Fruit fly (Drosophila melanogaster) whole organism, larva: ENCODE results near the gene Fst.

Experiments used
- noc ChIP-seq: fragments of 200-800 bp; sonication (Bioruptor generic); optimal IDR thresholded peaks from 3 replicates; lab custom pipeline; 2019; ENCODE audit warnings: missing biosample characterization, mild to moderate bottlenecking, missing genetic modification characterization, moderate library complexity

The Fst gene

dm6 chr3R:9637882-9638281 is 8.1 kb downstream of the Fst start, which contains the start of gene Dh44:
Gene Dh44 (plus strand): TSS chr3R:9638182.
- no peak for TF ChIP-seq noc (tag; lab: Kevin White, UChicago)

- no peak for TF ChIP-seq noc (tag; lab: Kevin White, UChicago)
Observed at dm6 chr3R:9637361-9637760, 8.6 kb downstream of the Fst start, which contains the start of gene Scm. Gene Scm (minus strand): TSS chr3R:9637611.

dm6 chr3R:9632110-9632921 is 13.6 kb downstream of the Fst start:
- TF ChIP-seq noc (tag; lab: Kevin White, UChicago), result no peak

DNA sequence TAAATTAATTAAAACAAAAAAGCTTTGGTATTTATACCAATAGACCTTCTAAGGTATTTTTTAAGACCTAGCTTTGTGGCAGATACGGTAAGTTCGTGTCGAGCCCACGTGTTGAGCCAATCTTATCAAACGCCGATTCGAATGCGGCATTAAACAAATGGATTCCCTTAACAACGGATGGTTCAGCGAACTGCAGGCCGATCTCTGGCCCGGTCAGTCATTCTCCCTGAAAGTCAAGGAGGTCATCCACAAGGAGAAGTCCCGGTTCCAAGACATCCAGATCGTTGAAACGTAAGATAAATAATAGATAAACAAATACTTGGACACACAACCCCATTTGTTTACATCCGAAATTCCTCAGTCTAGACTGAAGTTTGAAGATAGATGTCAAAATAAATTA is 14.4 kb downstream of the Fst start, which contains the start of gene SpdS:
SpdS (plus strand) TSS at position 78 of the 400 bp plus-strand sequence.
- TF ChIP-seq noc (tag; lab: Kevin White, UChicago), result no peak

DNA sequence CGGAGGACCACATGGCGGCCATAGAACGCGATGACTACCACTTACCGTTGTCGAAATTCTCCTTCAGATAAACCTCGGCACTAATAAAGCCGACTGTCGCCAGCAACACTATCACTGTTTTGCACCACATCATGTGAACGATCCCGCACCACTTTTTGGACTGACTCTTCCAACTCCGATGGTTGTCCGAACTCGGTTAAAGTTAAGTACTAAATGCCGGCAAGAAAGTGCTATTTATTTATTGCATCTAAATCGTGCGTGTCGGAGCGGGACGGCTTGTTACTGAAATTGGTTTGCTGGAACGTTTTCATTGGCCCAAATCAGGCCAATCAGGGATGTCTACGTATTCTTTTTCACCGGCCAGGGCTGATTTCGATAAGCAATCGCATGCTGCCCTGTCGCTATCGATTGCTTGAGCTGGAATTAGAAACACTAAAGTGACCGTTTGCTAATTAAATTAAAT is 15.3 kb downstream of the Fst start, which contains the start of gene Calr:
Calr (minus strand) TSS at position 219 of the 463 bp plus-strand sequence.
- TF ChIP-seq noc (tag; lab: Kevin White, UChicago), result peak; percentile 50

DNA sequence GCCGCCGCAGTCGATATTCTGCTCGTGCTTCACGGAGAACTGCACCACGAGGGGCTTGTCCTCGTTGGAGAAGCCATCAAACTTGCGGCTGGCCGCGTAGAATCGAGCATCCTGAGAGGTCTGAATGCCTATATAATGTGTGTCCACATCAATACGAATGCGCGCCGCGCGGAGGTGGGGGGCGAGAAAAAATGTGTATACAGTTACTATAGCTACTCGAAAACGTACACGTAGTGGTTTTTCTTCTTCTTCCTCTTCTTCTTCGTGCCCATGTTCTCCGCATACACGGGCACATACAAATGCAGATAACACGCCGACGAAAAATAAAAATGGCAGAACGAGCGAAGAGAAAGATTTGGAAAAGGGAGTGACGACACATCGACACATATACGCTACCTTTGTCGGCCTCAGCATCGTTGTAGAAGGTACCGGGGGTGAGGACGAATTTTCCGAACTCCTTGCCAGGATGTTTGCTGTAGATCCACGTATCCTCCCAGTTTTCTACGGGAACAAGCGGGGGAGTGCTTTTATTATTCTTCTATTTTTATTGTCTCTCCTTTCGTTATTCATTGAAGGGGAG is 15.8 kb downstream of the Fst start:
- TF ChIP-seq noc (tag; lab: Kevin White, UChicago), result no peak

dm6 chr3R:9628607-9629006 is 17.3 kb downstream of the Fst start:
- TF ChIP-seq noc (tag; lab: Kevin White, UChicago), result no peak

DNA sequence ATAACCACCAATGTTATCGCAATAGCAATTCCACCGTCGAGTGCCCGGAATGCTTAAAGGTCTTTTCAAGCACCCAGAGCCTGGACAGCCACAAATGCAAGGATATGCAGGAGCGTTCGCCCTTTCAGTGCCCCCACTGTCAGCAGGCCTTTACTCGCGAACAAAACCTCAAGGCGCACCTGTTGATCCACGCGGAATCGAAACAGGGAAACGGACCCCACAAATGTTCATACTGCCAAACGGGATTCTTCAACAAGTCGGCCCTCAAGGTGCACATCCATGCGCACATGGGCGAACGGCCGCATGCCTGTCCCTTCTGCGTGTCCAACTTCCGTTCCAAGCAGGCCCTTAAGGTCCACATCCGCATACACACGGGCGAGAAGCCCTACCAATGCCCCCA is 17.9 kb downstream of the Fst start:
- no peak for TF ChIP-seq noc (tag; lab: Kevin White, UChicago)

dm6 chr3R:9626880-9627401 is 19.0 kb downstream of the Fst start, which contains the start of the genes CG9427 and CG8319:
Gene CG9427 (minus strand): TSS chr3R:9626930.
Gene CG8319 (plus strand): TSS chr3R:9627321.
- peak; percentile 93 for TF ChIP-seq noc (tag; lab: Kevin White, UChicago)

DNA sequence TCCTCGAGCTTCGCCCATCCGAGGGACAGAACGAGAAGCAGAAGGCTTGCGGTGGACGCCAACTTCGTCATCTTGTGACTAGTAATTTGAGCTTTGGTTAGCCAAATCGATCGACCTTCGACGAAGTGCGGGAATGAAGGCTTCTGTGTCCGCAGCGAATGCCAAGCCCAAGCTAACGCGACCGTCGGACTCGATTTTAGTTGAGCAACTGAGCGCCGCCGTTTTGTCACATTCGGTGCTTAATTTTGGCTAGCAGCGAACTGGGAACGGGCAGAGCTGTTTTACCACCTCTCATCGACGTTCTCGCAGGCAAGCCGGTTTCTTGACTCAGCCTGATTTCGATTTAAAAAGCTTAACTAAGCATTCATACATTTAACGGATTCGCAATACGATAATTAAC is 19.7 kb downstream of the Fst start:
- TF ChIP-seq noc (tag; lab: Kevin White, UChicago), result no peak

dm6 chr3R:9625443-9625842 is 20.5 kb downstream of the Fst start:
- no peak for TF ChIP-seq noc (tag; lab: Kevin White, UChicago)

DNA sequence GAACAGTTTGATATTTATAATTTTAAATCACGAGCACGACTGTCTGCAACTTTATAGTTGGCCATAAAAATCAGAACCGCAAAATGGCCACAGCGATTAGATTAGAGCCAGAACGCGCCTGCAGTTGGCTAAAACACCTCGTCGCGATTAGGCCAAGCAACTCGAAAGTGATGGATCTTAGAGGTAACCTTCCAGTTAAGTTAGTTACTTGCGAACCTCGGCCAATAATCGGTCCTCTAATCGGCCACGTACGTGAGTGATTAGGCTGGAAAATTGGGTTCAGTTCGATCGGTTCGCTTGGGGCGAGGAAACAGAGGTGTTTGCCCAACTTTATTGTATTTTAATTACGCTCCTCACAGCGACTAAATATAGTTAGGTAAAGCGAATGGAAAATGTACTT is 25.7 kb downstream of the Fst start:
- TF ChIP-seq noc (tag; lab: Kevin White, UChicago), result peak; percentile 84

dm6 chr3R:9618331-9618730 is 27.6 kb downstream of the Fst start:
- TF ChIP-seq noc (tag; lab: Kevin White, UChicago), result peak; percentile 60

DNA sequence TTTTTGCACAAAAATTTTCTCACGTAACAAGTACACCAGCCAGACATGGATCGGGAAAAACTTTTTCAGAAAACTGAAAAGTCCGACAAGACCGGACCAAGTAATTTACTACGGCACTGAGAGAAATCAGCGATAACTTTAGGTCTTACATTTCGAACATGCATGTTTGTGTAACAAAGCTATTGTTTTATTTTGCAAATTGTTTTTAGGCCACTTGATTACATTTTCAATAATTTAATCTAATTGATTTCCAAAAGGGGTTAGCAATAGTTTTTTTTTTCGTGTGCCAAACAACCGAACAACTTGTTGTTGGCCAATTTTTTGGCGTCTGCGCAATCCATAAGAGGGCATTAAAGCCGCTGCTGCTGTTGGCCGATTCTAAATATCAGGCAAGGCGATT is 32.8 kb downstream of the Fst start:
- TF ChIP-seq noc (tag; lab: Kevin White, UChicago), result peak; percentile 39

DNA sequence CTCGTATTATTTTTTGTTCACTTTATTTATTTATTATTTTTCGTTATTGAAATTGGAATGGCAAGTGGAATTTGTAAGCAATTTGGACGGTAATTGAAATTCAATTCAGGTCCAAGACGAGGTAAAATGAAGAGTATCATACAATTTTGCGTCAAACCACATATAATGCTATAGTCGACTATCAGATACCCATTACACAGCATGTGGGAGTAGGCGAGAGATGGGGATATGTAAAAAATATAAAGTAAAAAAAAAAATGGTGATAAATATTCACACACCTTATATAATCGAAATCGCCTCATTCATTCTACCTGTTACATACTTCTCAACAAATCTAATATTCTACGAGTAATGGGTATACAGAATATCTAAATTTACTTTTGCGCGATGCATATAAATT is 33.7 kb downstream of the Fst start:
- TF ChIP-seq noc (tag; lab: Kevin White, UChicago), result peak; percentile 33

DNA sequence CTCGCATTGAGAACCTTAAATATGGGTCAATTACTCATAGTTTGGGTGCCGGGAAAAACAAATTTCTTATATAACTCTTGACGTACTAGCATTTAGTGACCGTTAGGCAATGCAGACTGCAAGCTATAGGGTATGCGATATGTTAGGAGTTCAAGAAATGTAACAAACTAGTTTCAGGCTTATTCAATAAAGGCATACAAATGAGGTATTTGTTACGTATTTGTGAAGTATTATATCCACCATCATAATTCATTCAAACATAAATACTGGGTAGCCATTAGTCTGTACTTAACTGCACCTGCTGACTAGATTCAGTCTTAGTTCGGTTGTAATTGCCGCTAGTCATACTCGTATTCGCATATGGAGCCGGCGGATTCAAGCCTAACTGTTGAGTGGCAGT is 37.7 kb downstream of the Fst start:
- no peak for TF ChIP-seq noc (tag; lab: Kevin White, UChicago)
